Fruit fly (Drosophila melanogaster) whole organism, prepupa: ENCODE data around the gene CG42371.

Experiments
- Blimp-1 ChIP-seq: fragments of 200-800 bp; sonication (Bioruptor generic); optimal IDR thresholded peaks from 3 replicates; lab custom pipeline; 2017; ENCODE audit warnings: missing biosample characterization, missing genetic modification characterization, mild to moderate bottlenecking, moderate library complexity, missing genetic modification reagents
- CG10631 ChIP-seq: fragments of 200-800 bp; sonication (Bioruptor generic); optimal IDR thresholded peaks from 2 replicates; lab custom pipeline; 2016; ENCODE audit warnings: missing biosample characterization, missing genetic modification characterization
- CG10669 ChIP-seq: fragments of 200-800 bp; sonication (Bioruptor generic); optimal IDR thresholded peaks from 3 replicates; lab custom pipeline; 2018; ENCODE audit warnings: missing biosample characterization, mild to moderate bottlenecking, missing genetic modification characterization, moderate library complexity
- CG11294 ChIP-seq: fragments of 200-800 bp; sonication (Bioruptor generic); IDR thresholded peaks from 2 replicates; pipeline ENCODE4 v1.3.6; 2022; ENCODE audit warnings: missing biosample characterization, missing genetic modification characterization
- CG11762 ChIP-seq: fragments of 200-800 bp; sonication (Bioruptor generic); optimal IDR thresholded peaks from 3 replicates; lab custom pipeline; 2016; ENCODE audit warnings: missing biosample characterization, missing genetic modification characterization; ENCODE audit not compliant: insufficient read depth
- CG11902 ChIP-seq: fragments of 200-800 bp; sonication (Bioruptor generic); optimal IDR thresholded peaks from 3 replicates; lab custom pipeline; 2016; ENCODE audit warnings: missing biosample characterization, missing genetic modification characterization
- CG15336 ChIP-seq: fragments of 200-800 bp; sonication (Bioruptor generic); IDR thresholded peaks from 2 replicates; pipeline ENCODE4 v1.3.6; 2022; ENCODE audit warnings: missing biosample characterization, missing genetic modification characterization
- CG1621 ChIP-seq: fragments of 200-800 bp; sonication (Bioruptor generic); optimal IDR thresholded peaks from 3 replicates; lab custom pipeline; 2018; ENCODE audit warnings: missing biosample characterization, mild to moderate bottlenecking, missing genetic modification characterization
- CG16779 ChIP-seq: fragments of 200-800 bp; sonication (Bioruptor generic); optimal IDR thresholded peaks from 3 replicates; lab custom pipeline; 2017; ENCODE audit warnings: missing biosample characterization, mild to moderate bottlenecking, missing genetic modification characterization
- CG3032 ChIP-seq: fragments of 200-800 bp; optimal IDR thresholded peaks from 2 replicates; lab custom pipeline; 2019; ENCODE audit warnings: missing biosample characterization, mild to moderate bottlenecking, missing genetic modification characterization, moderate library complexity
- CG31627 ChIP-seq: fragments of 200-800 bp; sonication (Bioruptor generic); optimal IDR thresholded peaks from 3 replicates; lab custom pipeline; 2016; ENCODE audit warnings: missing biosample characterization, missing genetic modification characterization
- CG32006 ChIP-seq: fragments of 200-800 bp; sonication (Bioruptor generic); optimal IDR thresholded peaks from 3 replicates; lab custom pipeline; 2017; ENCODE audit warnings: missing biosample characterization, mild to moderate bottlenecking, missing genetic modification characterization
- CG34406 ChIP-seq: fragments of 200-800 bp; sonication (Bioruptor generic); optimal IDR thresholded peaks from 3 replicates; lab custom pipeline; 2016; ENCODE audit warnings: missing biosample characterization, missing genetic modification characterization
- CG3919 ChIP-seq: fragments of 200-800 bp; sonication (Bioruptor generic); optimal IDR thresholded peaks from 3 replicates; lab custom pipeline; 2016; ENCODE audit warnings: missing biosample characterization, missing genetic modification characterization
- CG4318 ChIP-seq: fragments of 200-800 bp; sonication (Bioruptor generic); optimal IDR thresholded peaks from 3 replicates; lab custom pipeline; 2017; ENCODE audit warnings: missing biosample characterization, mild to moderate bottlenecking, missing genetic modification characterization
- CG6276 ChIP-seq: fragments of 200-800 bp; sonication (Bioruptor generic); optimal IDR thresholded peaks from 2 replicates; lab custom pipeline; 2017; ENCODE audit warnings: missing biosample characterization, mild to moderate bottlenecking, missing genetic modification characterization
- CG6792 ChIP-seq: fragments of 200-800 bp; sonication (Bioruptor generic); optimal IDR thresholded peaks from 3 replicates; lab custom pipeline; 2016; ENCODE audit warnings: missing biosample characterization, missing genetic modification characterization
- CG6854 ChIP-seq: fragments of 200-800 bp; sonication (Bioruptor generic); optimal IDR thresholded peaks from 2 replicates; lab custom pipeline; 2017; ENCODE audit warnings: missing biosample characterization, mild to moderate bottlenecking, missing genetic modification characterization
- CG7368 ChIP-seq: fragments of 200-800 bp; sonication (Bioruptor generic); optimal IDR thresholded peaks from 3 replicates; lab custom pipeline; 2016; ENCODE audit warnings: missing biosample characterization, missing genetic modification characterization
- CG8119 ChIP-seq: fragments of 200-800 bp; sonication (Bioruptor generic); IDR thresholded peaks from 3 replicates; pipeline ENCODE4 v1.3.6; 2022; ENCODE audit warnings: missing biosample characterization, missing genetic modification characterization
- CG8319 ChIP-seq: fragments of 200-800 bp; sonication (Bioruptor generic); optimal IDR thresholded peaks from 3 replicates; lab custom pipeline; 2016; ENCODE audit warnings: missing biosample characterization, missing genetic modification characterization
- Eip75B ChIP-seq: fragments of 200-800 bp; sonication (Bioruptor generic); optimal IDR thresholded peaks from 3 replicates; lab custom pipeline; 2016; ENCODE audit warnings: missing biosample characterization, missing genetic modification characterization
- Eip78C ChIP-seq: fragments of 200-800 bp; sonication (Bioruptor generic); peaks from one replicate; lab custom pipeline; 2016; ENCODE audit warnings: missing biosample characterization, missing genetic modification characterization
- Eip93F ChIP-seq: fragments of 200-800 bp; sonication (Bioruptor generic); optimal IDR thresholded peaks from 2 replicates; lab custom pipeline; 2016; ENCODE audit warnings: missing biosample characterization, mild to moderate bottlenecking, missing genetic modification characterization
- Ets21C ChIP-seq: fragments of 200-800 bp; sonication (Bioruptor generic); optimal IDR thresholded peaks from 3 replicates; lab custom pipeline; 2016; ENCODE audit warnings: missing biosample characterization, missing genetic modification characterization
- Ets96B ChIP-seq: fragments of 200-800 bp; optimal IDR thresholded peaks from 2 replicates; lab custom pipeline; 2019; ENCODE audit warnings: missing biosample characterization, mild to moderate bottlenecking, missing genetic modification characterization, moderate library complexity
- Gug ChIP-seq: fragments of 200-800 bp; sonication (Bioruptor generic); IDR thresholded peaks from 2 replicates; pipeline ENCODE4 v1.3.6; 2022; ENCODE audit warnings: missing biosample characterization, missing genetic modification characterization
- Hr39 ChIP-seq: fragments of 200-800 bp; sonication (Bioruptor generic); optimal IDR thresholded peaks from 2 replicates; lab custom pipeline; 2016; ENCODE audit warnings: missing biosample characterization, missing genetic modification characterization
- Hr4 ChIP-seq: fragments of 200-800 bp; sonication (Bioruptor generic); optimal IDR thresholded peaks from 3 replicates; lab custom pipeline; 2016; ENCODE audit warnings: missing biosample characterization, missing genetic modification characterization
- Lpt ChIP-seq: fragments of 200-800 bp; sonication (Bioruptor generic); optimal IDR thresholded peaks from 3 replicates; lab custom pipeline; 2016; ENCODE audit warnings: missing biosample characterization, missing genetic modification characterization
- Met ChIP-seq: fragments of 200-800 bp; sonication (Bioruptor generic); optimal IDR thresholded peaks from 3 replicates; lab custom pipeline; 2016; ENCODE audit warnings: missing biosample characterization, missing genetic modification characterization
- OdsH ChIP-seq: fragments of 200-800 bp; sonication (Bioruptor generic); optimal IDR thresholded peaks from 3 replicates; lab custom pipeline; 2016; ENCODE audit warnings: missing biosample characterization, missing genetic modification characterization
- Smox ChIP-seq: fragments of 200-800 bp; sonication (Bioruptor generic); optimal IDR thresholded peaks from 3 replicates; lab custom pipeline; 2016; ENCODE audit warnings: missing biosample characterization, missing genetic modification characterization
- Sox102F ChIP-seq: fragments of 200-800 bp; sonication (Bioruptor generic); optimal IDR thresholded peaks from 2 replicates; lab custom pipeline; 2016; ENCODE audit warnings: missing biosample characterization, mild to moderate bottlenecking, missing genetic modification characterization
- Sox14 ChIP-seq: fragments of 200-800 bp; sonication (Bioruptor generic); optimal IDR thresholded peaks from 3 replicates; lab custom pipeline; 2016; ENCODE audit warnings: missing biosample characterization, missing genetic modification characterization
- Sox15 ChIP-seq: fragments of 200-800 bp; sonication (Bioruptor generic); optimal IDR thresholded peaks from 3 replicates; lab custom pipeline; 2016; ENCODE audit warnings: missing biosample characterization, missing genetic modification characterization
- acj6 ChIP-seq: fragments of 200-800 bp; sonication (Bioruptor generic); optimal IDR thresholded peaks from 3 replicates; lab custom pipeline; 2016; ENCODE audit warnings: missing biosample characterization, missing genetic modification characterization
- cyc ChIP-seq: fragments of 200-800 bp; sonication (Bioruptor generic); optimal IDR thresholded peaks from 3 replicates; lab custom pipeline; 2016; ENCODE audit warnings: missing biosample characterization, missing genetic modification characterization
- eg ChIP-seq: fragments of 200-800 bp; sonication (Bioruptor generic); IDR thresholded peaks from 3 replicates; pipeline ENCODE4 v1.3.6; 2022; ENCODE audit warnings: missing biosample characterization, missing genetic modification characterization
- esn ChIP-seq: fragments of 200-800 bp; sonication (Bioruptor generic); optimal IDR thresholded peaks from 2 replicates; lab custom pipeline; 2016; ENCODE audit warnings: missing biosample characterization, mild to moderate bottlenecking, missing genetic modification characterization, moderate library complexity
- fd59A ChIP-seq: fragments of 200-800 bp; sonication (Bioruptor generic); optimal IDR thresholded peaks from 2 replicates; lab custom pipeline; 2017; ENCODE audit warnings: missing biosample characterization, mild to moderate bottlenecking, missing genetic modification characterization, missing genetic modification reagents
- fd85E ChIP-seq: fragments of 200-800 bp; sonication (Bioruptor generic); optimal IDR thresholded peaks from 3 replicates; lab custom pipeline; 2016; ENCODE audit warnings: missing biosample characterization, missing genetic modification characterization
- fkh ChIP-seq: fragments of 200-800 bp; sonication (Bioruptor generic); optimal IDR thresholded peaks from 3 replicates; lab custom pipeline; 2017; ENCODE audit warnings: missing biosample characterization, mild to moderate bottlenecking, missing genetic modification characterization, moderate library complexity
- lz ChIP-seq: fragments of 200-800 bp; sonication (Bioruptor generic); optimal IDR thresholded peaks from 3 replicates; lab custom pipeline; 2016; ENCODE audit warnings: missing biosample characterization, missing genetic modification characterization
- net ChIP-seq: fragments of 200-800 bp; sonication (Bioruptor generic); optimal IDR thresholded peaks from 3 replicates; lab custom pipeline; 2016; ENCODE audit warnings: missing biosample characterization, missing genetic modification characterization
- pdm3 ChIP-seq: fragments of 200-800 bp; sonication (Bioruptor generic); optimal IDR thresholded peaks from 3 replicates; lab custom pipeline; 2016; ENCODE audit warnings: missing biosample characterization, missing genetic modification characterization
- salr ChIP-seq, 2 experiments: fragments of 200-800 bp; sonication (Bioruptor generic); optimal IDR thresholded peaks; 3 replicates each; lab custom pipeline; 2016 to 2018; ENCODE audit warnings: missing biosample characterization in 2 of 2, missing genetic modification characterization in 2 of 2, mild to moderate bottlenecking in 1 of 2
- ss ChIP-seq, 2 experiments: fragments of 200-800 bp; sonication (Bioruptor generic); optimal IDR thresholded peaks; 2 replicates in 1 of 2; 3 replicates in 1 of 2; lab custom pipeline; 2017 to 2018; ENCODE audit warnings: mild to moderate bottlenecking in 2 of 2, missing biosample characterization in 2 of 2, missing genetic modification characterization in 2 of 2, moderate library complexity in 1 of 2
- topi ChIP-seq: fragments of 200-800 bp; sonication (Bioruptor generic); optimal IDR thresholded peaks from 3 replicates; lab custom pipeline; 2016; ENCODE audit warnings: missing biosample characterization, missing genetic modification characterization
- vri ChIP-seq: fragments of 200-800 bp; sonication (Bioruptor generic); optimal IDR thresholded peaks from 3 replicates; lab custom pipeline; 2016; ENCODE audit warnings: missing biosample characterization, mild to moderate bottlenecking, missing genetic modification characterization

Gene CG42371

DNA sequence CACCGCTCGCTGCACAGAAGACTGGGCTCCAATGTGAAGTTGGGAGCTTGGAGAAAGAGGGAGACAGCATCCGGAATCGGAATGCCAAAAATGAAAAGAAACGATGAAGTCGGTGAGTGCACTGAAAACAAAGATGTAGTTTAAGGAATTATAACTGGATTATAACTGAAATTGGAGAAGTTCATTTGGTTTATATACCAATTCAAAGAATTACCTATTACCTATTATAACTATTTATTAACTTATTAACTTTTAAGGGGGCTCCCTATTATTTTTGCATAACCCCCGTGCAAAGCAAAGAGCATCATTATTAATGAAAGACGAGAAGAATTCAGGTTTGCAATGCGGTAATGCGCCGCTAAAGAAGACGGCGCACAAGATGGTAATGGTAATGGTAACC is 32.4 kb downstream of the CG42371 start (continued):
- TF ChIP-seq OdsH (GFP tag; lab: Kevin White, UChicago), result peak; percentile 61
- TF ChIP-seq cyc (GFP tag; lab: Kevin White, UChicago), result no peak
- no peak for TF ChIP-seq fkh (GFP tag; lab: Kevin White, UChicago)
- TF ChIP-seq vri (GFP tag; lab: Kevin White, UChicago), result no peak
- no peak for TF ChIP-seq CG6854
- peak; percentile 22 for TF ChIP-seq CG3032 (tag; lab: Kevin White, UChicago)
- 0 out of 2 replicates have a peak, but pooled peaks have one; percentile 55 for TF ChIP-seq CG15336 (GFP tag; lab: Robert Waterston, UW)
- no peak for TF ChIP-seq CG31627
- peak; percentile 51 for TF ChIP-seq Sox102F (GFP tag; lab: Kevin White, UChicago)
- TF ChIP-seq Met (GFP tag; lab: Kevin White, UChicago), result peak; percentile 50
- peak; percentile 60 for TF ChIP-seq acj6 (GFP tag; lab: Kevin White, UChicago)
- TF ChIP-seq ss (GFP tag; optimal IDR thresholded peaks at IDR 0.05; lab: Kevin White, UChicago), result peak in 1 of 2 experiments; percentile 7
- no peak for TF ChIP-seq CG11294 (GFP tag; lab: Robert Waterston, UW)
- peak; percentile 9 for TF ChIP-seq Sox14
- TF ChIP-seq CG4318, result peak; percentile 2
- TF ChIP-seq Ets96B (tag; lab: Kevin White, UChicago), result peak; percentile 38

DNA sequence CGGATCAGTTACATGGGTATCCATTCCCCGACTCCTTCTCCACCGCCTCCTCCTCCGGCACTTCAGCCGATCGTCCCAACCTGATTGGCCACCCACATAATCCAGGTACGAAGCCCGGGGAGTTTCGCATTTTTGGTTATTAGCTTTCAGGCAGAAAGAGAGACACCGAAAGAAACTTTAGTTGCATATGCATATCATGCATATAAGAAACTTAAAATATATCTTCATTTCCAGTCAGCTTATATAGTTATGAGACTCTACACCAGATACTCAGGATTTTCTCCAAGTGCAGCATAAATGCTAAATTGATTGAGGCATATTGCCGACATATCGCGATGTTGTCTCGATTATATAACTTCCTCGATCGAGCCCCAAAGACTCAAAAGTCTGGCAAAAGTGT is 32.9 kb downstream of the CG42371 start:
- TF ChIP-seq CG7368 (no peak), topi (GFP tag; lab: Kevin White, UChicago) (no peak), CG11294 (GFP tag; lab: Robert Waterston, UW) (peak; percentile 50; the same call in 1 of the 2 replicates), CG16779 (no peak), CG3919 (GFP tag; lab: Kevin White, UChicago) (no peak), CG10631 (GFP tag; lab: Kevin White, UChicago) (no peak), CG31627 (peak; percentile 22), lz (no peak), salr (GFP tag; optimal IDR thresholded peaks at IDR 0.05; lab: Kevin White, UChicago) (no peak), Smox (GFP tag; lab: Kevin White, UChicago) (no peak), Ets21C (GFP tag; lab: Kevin White, UChicago) (peak; percentile 4), CG32006 (GFP tag; lab: Kevin White, UChicago) (no peak), Ets96B (tag; lab: Kevin White, UChicago) (no peak), Blimp-1 (GFP tag; lab: Kevin White, UChicago) (no peak), Met (GFP tag; lab: Kevin White, UChicago) (no peak), CG8319 (no peak), Lpt (GFP tag; lab: Kevin White, UChicago) (no peak), Sox15 (no peak), net (GFP tag; lab: Kevin White, UChicago) (no peak), CG6276 (GFP tag; lab: Kevin White, UChicago) (peak; percentile 30), OdsH (GFP tag; lab: Kevin White, UChicago) (no peak), CG10669 (GFP tag; lab: Kevin White, UChicago) (no peak), pdm3 (GFP tag; lab: Kevin White, UChicago) (peak; percentile 42), CG6792 (GFP tag; lab: Kevin White, UChicago) (no peak), fd85E (GFP tag; lab: Kevin White, UChicago) (no peak), ss (GFP tag; optimal IDR thresholded peaks at IDR 0.05; lab: Kevin White, UChicago) (no peak), CG34406 (GFP tag; lab: Kevin White, UChicago) (no peak), CG8119 (GFP tag; lab: Robert Waterston, UW) (peak; percentile 28; the same call in 1 of the 3 replicates), CG11762 (GFP tag; lab: Kevin White, UChicago) (no peak), CG1621 (tag; lab: Kevin White, UChicago) (no peak), Hr39 (GFP tag; lab: Kevin White, UChicago) (peak; percentile 34), Eip93F (GFP tag; lab: Kevin White, UChicago) (no peak), Eip78C (GFP tag; lab: Kevin White, UChicago) (peak; percentile 64), eg (GFP tag; lab: Robert Waterston, UW) (peak; percentile 72), acj6 (GFP tag; lab: Kevin White, UChicago) (no peak), Gug (GFP tag; lab: Robert Waterston, UW) (no peak), CG11902 (GFP tag; lab: Kevin White, UChicago) (no peak), fd59A (GFP tag; lab: Kevin White, UChicago) (no peak), Hr4 (GFP tag; lab: Kevin White, UChicago) (peak; percentile 32), vri (GFP tag; lab: Kevin White, UChicago) (no peak), Sox102F (GFP tag; lab: Kevin White, UChicago) (peak; percentile 11), Eip75B (GFP tag; lab: Kevin White, UChicago) (no peak), esn (GFP tag; lab: Kevin White, UChicago) (no peak)
